Fruit fly (Drosophila melanogaster) whole organism, adult: ENCODE data around the gene pie.

Experiments
- CG11617 ChIP-seq: fragments of 200-800 bp; sonication (Bioruptor generic); optimal IDR thresholded peaks from 2 replicates; lab custom pipeline; 2017; ENCODE audit warnings: mild to moderate bottlenecking, missing biosample characterization, missing genetic modification reagents, missing genetic modification characterization
- CG12768 ChIP-seq: fragments of 200-800 bp; sonication (Bioruptor generic); optimal IDR thresholded peaks from 2 replicates; lab custom pipeline; 2017; ENCODE audit warnings: missing biosample characterization, missing genetic modification characterization, mild to moderate bottlenecking, moderate library complexity, missing genetic modification reagents
- CG14711 ChIP-seq: fragments of 200-800 bp; sonication (Bioruptor generic); optimal IDR thresholded peaks from 2 replicates; lab custom pipeline; 2018; ENCODE audit warnings: missing biosample characterization, mild to moderate bottlenecking, missing genetic modification characterization, moderate library complexity
- CG1620 ChIP-seq: fragments of 200-800 bp; sonication (Bioruptor generic); optimal IDR thresholded peaks from 2 replicates; lab custom pipeline; 2016; ENCODE audit warnings: missing biosample characterization, missing genetic modification characterization
- CG33017 ChIP-seq: fragments of 200-800 bp; sonication (Bioruptor generic); optimal IDR thresholded peaks from 2 replicates; lab custom pipeline; 2018; ENCODE audit warnings: missing biosample characterization, mild to moderate bottlenecking, missing genetic modification characterization, moderate library complexity
- CG5204 ChIP-seq: fragments of 200-800 bp; sonication (Bioruptor generic); optimal IDR thresholded peaks from 2 replicates; lab custom pipeline; 2016; ENCODE audit warnings: missing biosample characterization, missing genetic modification characterization
- CG7045 ChIP-seq: fragments of 200-800 bp; sonication (Bioruptor generic); optimal IDR thresholded peaks from 2 replicates; lab custom pipeline; 2017; ENCODE audit warnings: missing biosample characterization, mild to moderate bottlenecking, missing genetic modification characterization
- CG7101 ChIP-seq: fragments of 200-800 bp; sonication (Bioruptor generic); optimal IDR thresholded peaks from 2 replicates; lab custom pipeline; 2018; ENCODE audit warnings: missing biosample characterization, mild to moderate bottlenecking, missing genetic modification characterization, moderate library complexity
- Clk ChIP-seq: fragments of 200-800 bp; sonication (Bioruptor generic); optimal IDR thresholded peaks from 2 replicates; lab custom pipeline; 2017; ENCODE audit warnings: missing biosample characterization, missing genetic modification characterization
- Crg-1 ChIP-seq: fragments of 200-800 bp; sonication (Bioruptor generic); optimal IDR thresholded peaks from 2 replicates; lab custom pipeline; 2016; ENCODE audit warnings: missing biosample characterization, missing genetic modification characterization
- Hr96 ChIP-seq: fragments of 200-800 bp; sonication (Bioruptor generic); optimal IDR thresholded peaks from 2 replicates; lab custom pipeline; 2016; ENCODE audit warnings: missing biosample characterization, missing genetic modification characterization
- Mnt ChIP-seq: fragments of 200-800 bp; sonication (Bioruptor generic); optimal IDR thresholded peaks from 2 replicates; lab custom pipeline; 2016; ENCODE audit warnings: missing biosample characterization, mild to moderate bottlenecking, missing genetic modification characterization
- bab1 ChIP-seq: fragments of 200-800 bp; sonication (Bioruptor generic); optimal IDR thresholded peaks from 3 replicates; lab custom pipeline; 2019; ENCODE audit warnings: missing biosample characterization, mild to moderate bottlenecking, missing genetic modification characterization, moderate library complexity
- cic ChIP-seq: fragments of 200-800 bp; sonication (Bioruptor generic); optimal IDR thresholded peaks from 2 replicates; lab custom pipeline; 2017; ENCODE audit warnings: missing biosample characterization, mild to moderate bottlenecking, missing genetic modification characterization, moderate library complexity
- cnc ChIP-seq, 2 experiments: fragments of >200 bp; optimal IDR thresholded peaks; 2 replicates each; lab custom pipeline; 2017
- kay ChIP-seq: fragments of 200-800 bp; sonication (Bioruptor generic); peaks from one replicate; lab custom pipeline; 2016; ENCODE audit warnings: missing biosample characterization, missing genetic modification characterization, borderline replicate concordance
- ovo ChIP-seq: fragments of 200-800 bp; sonication (Bioruptor generic); optimal IDR thresholded peaks from 2 replicates; lab custom pipeline; 2016; ENCODE audit warnings: missing biosample characterization, missing genetic modification characterization
- pad ChIP-seq: fragments of 200-800 bp; sonication (Bioruptor generic); optimal IDR thresholded peaks from 3 replicates; lab custom pipeline; 2017; ENCODE audit warnings: missing biosample characterization, missing genetic modification characterization, mild to moderate bottlenecking, moderate library complexity, missing genetic modification reagents
- tj ChIP-seq: fragments of 200-800 bp; sonication (Bioruptor generic); optimal IDR thresholded peaks from 3 replicates; lab custom pipeline; 2017; ENCODE audit warnings: missing biosample characterization, mild to moderate bottlenecking, missing genetic modification characterization, moderate library complexity
- toe ChIP-seq: fragments of 200-800 bp; sonication (Bioruptor generic); optimal IDR thresholded peaks from 2 replicates; lab custom pipeline; 2016; ENCODE audit warnings: missing biosample characterization, missing genetic modification characterization

pie gene

DNA sequence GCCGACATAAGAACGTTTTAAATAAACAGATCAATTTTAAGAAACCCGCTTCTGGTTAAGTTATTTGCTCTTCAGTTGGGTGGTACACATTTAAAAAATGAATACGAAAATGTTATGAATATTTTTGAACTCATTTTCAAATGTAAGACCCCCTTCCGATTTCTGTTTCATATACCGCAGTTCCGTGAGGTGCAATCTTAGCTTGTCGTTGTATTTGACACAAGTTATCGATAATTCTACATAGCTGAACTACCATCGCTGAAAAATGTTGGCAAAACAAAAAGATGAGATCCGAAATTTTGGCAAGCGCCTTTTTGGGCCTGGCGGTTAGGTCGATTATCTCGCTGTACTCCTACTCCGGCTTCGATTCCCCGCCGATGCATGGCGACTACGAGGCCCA lies 42.7 kb downstream of the pie start, which contains the start of gene gny:
gny (plus strand) TSS at position 239 of the 400 bp plus-strand sequence.
- peak; percentile 15 for TF ChIP-seq bab1 (GFP tag; lab: Kevin White, UChicago)
- no peak for TF ChIP-seq ovo

DNA sequence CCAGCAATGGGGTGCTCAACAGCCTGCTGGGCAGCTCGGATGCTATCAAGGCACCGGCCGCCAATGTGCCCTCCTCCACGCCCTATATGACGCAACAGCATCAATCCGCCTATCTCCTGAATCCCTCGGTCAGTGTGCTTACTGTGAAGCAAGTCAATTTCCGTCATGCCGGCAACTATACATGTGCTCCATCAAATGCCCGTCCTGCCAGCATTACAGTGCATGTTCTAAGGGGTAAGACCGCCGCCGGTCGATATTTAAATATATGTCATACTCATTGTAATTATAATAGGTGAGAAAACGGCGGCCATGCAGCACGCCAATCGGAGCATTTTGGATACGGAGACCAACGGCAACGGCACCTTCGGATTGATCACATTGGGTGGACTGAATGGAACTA lies 43.9 kb downstream of the pie start:
- TF ChIP-seq Mnt (GFP tag; lab: Kevin White, UChicago) (no peak), Hr96 (GFP tag; lab: Kevin White, UChicago) (no peak), Clk (no peak), tj (no peak), CG5204 (no peak), CG11617 (no peak), kay (GFP tag; lab: Kevin White, UChicago) (no peak), cic (GFP tag; lab: Kevin White, UChicago) (no peak), bab1 (GFP tag; lab: Kevin White, UChicago) (no peak), toe (GFP tag; lab: Kevin White, UChicago) (no peak), CG12768 (GFP tag; lab: Kevin White, UChicago) (no peak)

DNA sequence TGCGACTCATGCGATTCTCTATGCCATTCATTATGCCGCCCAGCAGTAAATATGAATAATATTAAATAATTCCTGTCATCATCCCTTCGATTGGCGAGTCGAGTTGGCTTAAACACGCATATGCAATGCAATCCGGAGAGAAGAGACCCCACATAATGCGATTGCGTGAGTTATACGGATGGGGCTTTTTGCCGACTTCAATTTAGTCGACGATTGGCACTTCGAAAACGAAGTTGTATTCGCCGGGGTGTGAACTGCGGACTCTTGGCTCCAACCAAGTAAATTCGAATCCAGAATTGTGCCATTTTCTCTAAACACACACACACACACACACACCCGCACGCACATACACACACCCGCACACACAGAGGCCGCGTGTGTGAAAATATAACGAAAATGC lies 46.3 kb downstream of the pie start:
- TF ChIP-seq Hr96 (GFP tag; lab: Kevin White, UChicago) (no peak), CG1620 (GFP tag; lab: Kevin White, UChicago) (no peak), pad (GFP tag; lab: Kevin White, UChicago) (no peak), Mnt (GFP tag; lab: Kevin White, UChicago) (no peak), CG14711 (no peak), CG7101 (no peak), tj (no peak), Crg-1 (GFP tag; lab: Kevin White, UChicago) (no peak), cnc (optimal IDR thresholded peaks at IDR 0.05; lab: Kevin White, UChicago) (no peak), CG11617 (no peak), bab1 (GFP tag; lab: Kevin White, UChicago) (no peak), toe (GFP tag; lab: Kevin White, UChicago) (no peak), CG7045 (GFP tag; lab: Kevin White, UChicago) (no peak), CG5204 (no peak)

DNA sequence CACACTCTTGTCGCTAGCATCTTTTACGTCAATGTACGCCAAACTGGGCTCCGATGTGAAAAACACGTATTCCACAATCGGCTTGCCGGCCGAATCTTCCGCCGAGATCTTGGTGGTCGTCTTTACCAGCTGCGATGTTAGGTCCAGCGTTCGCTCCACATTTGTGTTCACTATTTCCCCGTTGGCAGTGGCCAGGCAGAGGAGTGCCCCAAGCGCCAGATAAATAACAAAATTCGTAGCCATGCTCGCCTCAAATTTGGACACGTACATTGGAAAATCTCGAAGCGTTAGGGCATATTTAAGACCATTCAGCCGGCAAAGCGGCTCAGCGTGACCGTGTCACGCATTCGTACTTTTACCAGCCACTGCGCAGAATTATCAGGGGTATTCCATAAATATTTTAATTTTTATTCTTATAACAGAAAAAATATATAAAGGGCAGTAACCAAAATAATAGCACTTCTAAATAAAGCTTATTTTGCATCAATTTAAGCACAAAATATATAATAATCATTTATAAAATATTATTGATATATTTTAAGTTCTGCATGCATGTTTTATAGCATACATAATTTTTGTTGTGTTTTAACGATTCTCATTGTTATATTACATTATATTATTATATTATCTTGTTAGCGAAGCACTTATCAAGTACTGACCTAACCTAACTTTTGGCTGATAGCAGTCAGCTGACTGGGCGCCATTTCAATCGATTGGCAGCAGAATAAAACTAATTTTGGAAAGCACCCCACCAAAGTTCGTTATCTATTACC lies 46.9 kb downstream of the pie start, which contains the start of the genes CG33303 and dpr19:
CG33303 (minus strand) TSS at position 294 of the 773 bp plus-strand sequence.
dpr19 (plus strand) TSS at position 705 of the 773 bp plus-strand sequence.
- TF ChIP-seq CG7101: peak; percentile 74
- peak; percentile 63 for TF ChIP-seq CG7045 (GFP tag; lab: Kevin White, UChicago)
- TF ChIP-seq Mnt (GFP tag; lab: Kevin White, UChicago): peak; percentile 13
- no peak for TF ChIP-seq toe (GFP tag; lab: Kevin White, UChicago)
- peak; percentile 73 for TF ChIP-seq CG11617
- TF ChIP-seq cic (GFP tag; lab: Kevin White, UChicago): peak; percentile 38
- peak; percentile 79 for TF ChIP-seq CG33017 (tag; lab: Kevin White, UChicago)
- no peak for TF ChIP-seq CG5204
- no peak for TF ChIP-seq Clk
- peak; percentile 8 for TF ChIP-seq ovo
- TF ChIP-seq bab1 (GFP tag; lab: Kevin White, UChicago): peak; percentile 38
- peak; percentile 70 for TF ChIP-seq CG14711
- no peak for TF ChIP-seq Hr96 (GFP tag; lab: Kevin White, UChicago)
- TF ChIP-seq tj: peak; percentile 40
- no peak for TF ChIP-seq CG1620 (GFP tag; lab: Kevin White, UChicago)
- peak; percentile 29 for TF ChIP-seq CG12768 (GFP tag; lab: Kevin White, UChicago)

DNA sequence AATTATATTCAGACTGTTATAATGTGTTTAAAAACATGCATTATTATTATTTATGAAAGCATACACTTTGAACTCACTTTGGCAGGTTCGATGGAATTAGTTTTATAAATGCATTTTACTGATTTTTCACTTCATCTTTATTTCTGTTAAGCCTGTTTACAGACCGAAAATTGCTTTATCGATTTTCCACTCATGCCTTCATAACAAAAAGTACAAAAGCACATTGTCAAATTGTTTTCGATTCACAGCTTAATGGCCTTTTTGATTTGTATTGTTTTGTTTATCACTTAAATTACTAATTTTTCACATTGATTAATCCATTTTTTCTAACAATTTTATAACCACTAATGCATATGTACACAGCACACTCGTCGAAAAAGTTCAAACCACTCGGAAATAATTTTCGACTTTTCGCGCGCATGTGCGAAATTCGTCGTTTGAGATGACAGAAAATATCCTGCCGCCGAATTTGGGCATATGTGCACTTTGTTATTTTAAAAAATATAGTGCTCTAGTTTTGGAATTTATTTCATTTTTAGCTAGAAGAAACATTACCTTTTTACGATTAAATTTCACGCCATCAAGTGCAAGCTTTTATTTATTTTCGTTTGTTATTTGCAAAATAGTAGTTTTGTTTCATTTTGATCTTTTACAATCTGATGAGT lies 48.8 kb downstream of the pie start, which contains the start of gene rho-5:
rho-5 (minus strand) TSS at position 296 of the 665 bp plus-strand sequence.
- TF ChIP-seq CG14711 (no peak), CG7101 (no peak), CG5204 (no peak), CG12768 (GFP tag; lab: Kevin White, UChicago) (no peak), Clk (no peak), Crg-1 (GFP tag; lab: Kevin White, UChicago) (no peak), CG7045 (GFP tag; lab: Kevin White, UChicago) (no peak), cic (GFP tag; lab: Kevin White, UChicago) (no peak), ovo (no peak), CG33017 (tag; lab: Kevin White, UChicago) (no peak), kay (GFP tag; lab: Kevin White, UChicago) (no peak), toe (GFP tag; lab: Kevin White, UChicago) (no peak), CG11617 (no peak)

DNA sequence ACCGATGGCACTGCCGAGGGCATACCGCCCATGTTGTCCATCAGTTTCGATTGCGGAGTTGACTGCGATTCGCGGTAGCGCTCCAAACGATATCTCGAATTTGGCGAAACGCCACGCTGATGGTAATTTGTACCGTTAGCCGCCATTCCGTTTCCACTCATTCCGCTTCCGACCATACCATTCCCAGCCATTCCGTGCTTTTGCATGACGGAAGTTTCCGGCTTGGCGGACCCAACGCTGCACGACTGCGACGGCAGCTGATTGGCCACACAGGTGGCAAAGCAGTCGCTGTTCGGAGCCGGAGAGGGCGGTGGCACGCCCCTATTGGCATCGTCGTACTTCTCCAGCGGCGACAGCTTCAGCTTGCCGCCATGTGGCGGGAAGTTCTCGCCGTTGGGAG lies 50.3 kb downstream of the pie start:
- TF ChIP-seq Crg-1 (GFP tag; lab: Kevin White, UChicago) (no peak), Mnt (GFP tag; lab: Kevin White, UChicago) (no peak), toe (GFP tag; lab: Kevin White, UChicago) (no peak), CG12768 (GFP tag; lab: Kevin White, UChicago) (no peak), kay (GFP tag; lab: Kevin White, UChicago) (no peak)
